Worm (Caenorhabditis elegans): ENCODE data around the gene Y53G8AM.7.

The Y53G8AM.7 gene

ce11 chrIII:3232650-3233152, 33.8 kb downstream of the Y53G8AM.7 start, which contains the start of gene Y53G8AL.1:
Gene Y53G8AL.1, plus strand, starts transcription at chrIII:3233102.
- TF ChIP-seq ama-1 (optimal IDR thresholded peaks at IDR 0.05), result no peak
- no peak for TF ChIP-seq elt-2 (tag; optimal IDR thresholded peaks at IDR 0.05)
- no peak for TF ChIP-seq ceh-82 (tag; optimal IDR thresholded peaks at IDR 0.05)
- no peak for TF ChIP-seq nhr-12 (tag; optimal IDR thresholded peaks at IDR 0.05)
- no peak for TF ChIP-seq nhr-23 (tag; optimal IDR thresholded peaks at IDR 0.05)
- TF ChIP-seq fkh-2 (tag; optimal IDR thresholded peaks at IDR 0.05), result no peak
- TF ChIP-seq hmg-11 (tag; optimal IDR thresholded peaks at IDR 0.05), result no peak

ce11 chrIII:3224102-3224501, 42.4 kb downstream of the Y53G8AM.7 start:
- TF ChIP-seq nhr-28 (tag; optimal IDR thresholded peaks at IDR 0.05) (no peak), nfya-1 (tag; optimal IDR thresholded peaks at IDR 0.05; ENCODE audit: insufficient read depth) (peak; percentile 13), fos-1 (tag; optimal IDR thresholded peaks at IDR 0.05) (no peak), tbx-2 (tag; optimal IDR thresholded peaks at IDR 0.05) (no peak), ama-1 (optimal IDR thresholded peaks at IDR 0.05) (no peak)

- no peak for TF ChIP-seq fkh-10 (GFP tag; optimal IDR thresholded peaks at IDR 0.05)
- TF ChIP-seq ZK546.5 (tag; optimal IDR thresholded peaks at IDR 0.05), result no peak
- TF ChIP-seq elt-2 (tag; optimal IDR thresholded peaks at IDR 0.05), result no peak
- no peak for TF ChIP-seq fos-1 (tag; optimal IDR thresholded peaks at IDR 0.05)
- no peak for TF ChIP-seq unc-39 (tag; optimal IDR thresholded peaks at IDR 0.05)
- no peak for TF ChIP-seq nhr-237 (tag; optimal IDR thresholded peaks at IDR 0.05)
- TF ChIP-seq nhr-67 (tag; optimal IDR thresholded peaks at IDR 0.05), result no peak
- TF ChIP-seq tbx-2 (tag; optimal IDR thresholded peaks at IDR 0.05), result no peak
- no peak for TF ChIP-seq unc-62 (GFP tag; optimal IDR thresholded peaks at IDR 0.05)
Observed at ce11 chrIII:3222707-3223106, 43.8 kb downstream of the Y53G8AM.7 start.

- TF ChIP-seq hmg-11 (tag; optimal IDR thresholded peaks at IDR 0.05) (peak; percentile 78), nhr-43 (tag; optimal IDR thresholded peaks at IDR 0.05; ENCODE audit: poor library complexity, severe bottlenecking) (no peak), lin-39 (tag; optimal IDR thresholded peaks at IDR 0.05) (peak; percentile 10), nfya-1 (tag; optimal IDR thresholded peaks at IDR 0.05; ENCODE audit: insufficient read depth) (peak; percentile 71), nhr-67 (tag; optimal IDR thresholded peaks at IDR 0.05) (no peak), zag-1 (tag; optimal IDR thresholded peaks at IDR 0.05) (no peak), fkh-10 (GFP tag; optimal IDR thresholded peaks at IDR 0.05) (peak; percentile 39)
Observed at ce11 chrIII:3220287-3220686, 46.2 kb downstream of the Y53G8AM.7 start.

DNA sequence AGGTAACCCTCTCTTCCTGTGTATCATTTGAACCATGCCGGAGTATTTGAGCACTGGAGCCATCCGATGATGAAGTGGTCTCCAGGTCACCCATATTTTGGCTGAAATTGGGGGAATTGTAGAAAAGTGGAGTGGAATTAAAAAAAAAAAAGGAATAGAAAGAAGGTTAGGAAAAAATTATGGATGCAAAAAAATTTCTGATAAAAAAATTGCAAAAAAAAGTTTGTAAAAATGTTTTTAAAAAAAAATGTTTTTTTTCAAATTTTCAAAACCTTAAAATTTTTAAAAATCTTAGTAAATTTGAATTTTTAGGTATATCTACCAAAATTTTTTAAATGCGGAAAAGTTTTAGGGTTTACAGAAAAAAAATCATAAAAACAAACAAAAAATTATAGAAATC, 47.5 kb downstream of the Y53G8AM.7 start, which contains the start of gene frm-8:
Gene frm-8 (minus strand): TSS at position 101 of the 400 bp plus-strand sequence.
- TF ChIP-seq R02D3.7 (tag; optimal IDR thresholded peaks at IDR 0.05), result no peak
- no peak for TF ChIP-seq ceh-16 (tag; optimal IDR thresholded peaks at IDR 0.05)
- no peak for TF ChIP-seq elt-2 (tag; optimal IDR thresholded peaks at IDR 0.05)
- no peak for TF ChIP-seq lin-39 (tag; optimal IDR thresholded peaks at IDR 0.05)
- no peak for TF ChIP-seq nhr-77 (tag; optimal IDR thresholded peaks at IDR 0.05)
- TF ChIP-seq elt-3 (tag; optimal IDR thresholded peaks at IDR 0.05), result no peak
- TF ChIP-seq ama-1 (optimal IDR thresholded peaks at IDR 0.05), result no peak
- TF ChIP-seq eor-1 (tag; optimal IDR thresholded peaks at IDR 0.05), result no peak
- no peak for TF ChIP-seq pqm-1 (tag; optimal IDR thresholded peaks at IDR 0.05)
- no peak for TF ChIP-seq egl-5 (tag; optimal IDR thresholded peaks at IDR 0.05)
